Fruit fly (Drosophila melanogaster) whole organism, embryonic: Measurements from ENCODE around the gene Sec15.

Experiments used
- Aef1 ChIP-seq: fragments of 200-800 bp; sonication (Bioruptor generic); IDR thresholded peaks from 3 replicates; pipeline ENCODE4 v1.3.6; 2022; ENCODE audit warnings: missing biosample characterization, missing genetic modification characterization
- B-H1 ChIP-seq: fragments of 200-800 bp; sonication (Bioruptor generic); IDR thresholded peaks from 3 replicates; pipeline ENCODE4 v1.3.6; 2022; ENCODE audit warnings: missing biosample characterization, missing genetic modification characterization
- Blimp-1 ChIP-seq: fragments of 200-800 bp; sonication (Bioruptor generic); optimal IDR thresholded peaks from 3 replicates; lab custom pipeline; 2018; ENCODE audit warnings: missing biosample characterization, missing genetic modification characterization, mild to moderate bottlenecking, moderate library complexity, missing genetic modification reagents
- BtbVII ChIP-seq: fragments of 200-800 bp; sonication (Bioruptor generic); optimal IDR thresholded peaks from 3 replicates; lab custom pipeline; 2017; ENCODE audit warnings: missing biosample characterization, mild to moderate bottlenecking, missing genetic modification characterization
- CG10209 ChIP-seq: fragments of 200-800 bp; sonication (Bioruptor generic); optimal IDR thresholded peaks from 3 replicates; lab custom pipeline; 2017; ENCODE audit warnings: missing biosample characterization, mild to moderate bottlenecking, missing genetic modification characterization, missing genetic modification reagents
- CG10462 ChIP-seq: fragments of 200-800 bp; sonication (Bioruptor generic); optimal IDR thresholded peaks from 2 replicates; lab custom pipeline; 2016; ENCODE audit warnings: missing biosample characterization, missing genetic modification characterization
- CG11696 ChIP-seq: fragments of 200-800 bp; sonication (Bioruptor generic); IDR thresholded peaks from 2 replicates; pipeline ENCODE4 v1.3.6; 2022; ENCODE audit warnings: missing biosample characterization, missing genetic modification characterization
- CG13287 ChIP-seq: fragments of 200-800 bp; sonication (Bioruptor generic); IDR thresholded peaks from 2 replicates; pipeline ENCODE4 v1.3.6; 2022; ENCODE audit warnings: missing biosample characterization, missing genetic modification characterization; ENCODE audit not compliant: partially characterized antibody
- CG13296 ChIP-seq: fragments of 200-800 bp; sonication (Bioruptor generic); optimal IDR thresholded peaks from 3 replicates; lab custom pipeline; 2018; ENCODE audit warnings: missing biosample characterization, mild to moderate bottlenecking, missing genetic modification characterization
- CG16815 ChIP-seq: fragments of 200-800 bp; sonication (Bioruptor generic); optimal IDR thresholded peaks from 3 replicates; lab custom pipeline; 2017; ENCODE audit warnings: missing biosample characterization, mild to moderate bottlenecking, missing genetic modification characterization
- CG4328 ChIP-seq: fragments of 200-800 bp; sonication (Bioruptor generic); optimal IDR thresholded peaks from 3 replicates; lab custom pipeline; 2017; ENCODE audit warnings: missing biosample characterization, missing genetic modification reagents, missing genetic modification characterization
- CG5180 ChIP-seq: fragments of 200-800 bp; sonication (Bioruptor generic); optimal IDR thresholded peaks from 3 replicates; lab custom pipeline; 2017; ENCODE audit warnings: missing biosample characterization, missing genetic modification characterization, mild to moderate bottlenecking, moderate library complexity, missing genetic modification reagents
- CG7928 ChIP-seq: fragments of 200-800 bp; sonication (Bioruptor generic); optimal IDR thresholded peaks from 2 replicates; lab custom pipeline; 2017; ENCODE audit warnings: missing biosample characterization, mild to moderate bottlenecking, missing genetic modification characterization
- CG8290 ChIP-seq, 3 experiments: fragments of 200-800 bp; sonication (Bioruptor generic); optimal IDR thresholded peaks; 2 replicates each; lab custom pipeline; 2016 to 2019; ENCODE audit warnings: missing biosample characterization in 3 of 3, missing genetic modification characterization in 3 of 3, mild to moderate bottlenecking in 2 of 3, moderate library complexity in 1 of 3
- CG8359 ChIP-seq: fragments of 200-800 bp; sonication (Bioruptor generic); optimal IDR thresholded peaks from 2 replicates; lab custom pipeline; 2017; ENCODE audit warnings: missing biosample characterization, mild to moderate bottlenecking, missing genetic modification characterization, borderline replicate concordance
- CG8765 ChIP-seq: fragments of 200-800 bp; sonication (Bioruptor generic); IDR thresholded peaks from 2 replicates; pipeline ENCODE4 v1.3.6; 2022; ENCODE audit warnings: missing biosample characterization, missing genetic modification characterization
- CG8944 ChIP-seq: fragments of 200-800 bp; sonication (Bioruptor generic); optimal IDR thresholded peaks from 3 replicates; lab custom pipeline; 2016; ENCODE audit warnings: missing biosample characterization, missing genetic modification characterization
- Dip3 ChIP-seq: fragments of 200-800 bp; sonication (Bioruptor generic); optimal IDR thresholded peaks from 3 replicates; lab custom pipeline; 2016; ENCODE audit warnings: missing biosample characterization, missing genetic modification characterization
- Dll ChIP-seq: fragments of 200-800 bp; sonication (Bioruptor generic); IDR thresholded peaks from 4 replicates; pipeline ENCODE4 v1.3.6; 2022; ENCODE audit warnings: missing biosample characterization, missing genetic modification characterization; ENCODE audit not compliant: partially characterized antibody
- Dp ChIP-seq: fragments of 200-800 bp; sonication (Bioruptor generic); optimal IDR thresholded peaks from 2 replicates; lab custom pipeline; 2018; ENCODE audit warnings: missing biosample characterization, mild to moderate bottlenecking, missing genetic modification characterization, moderate library complexity
- H2.0 ChIP-seq: fragments of 200-800 bp; sonication (Bioruptor generic); IDR thresholded peaks from 2 replicates; pipeline ENCODE4 v1.3.6; 2022; ENCODE audit warnings: missing biosample characterization, missing genetic modification characterization
- Hr3 ChIP-seq: fragments of 200-800 bp; sonication (Bioruptor generic); optimal IDR thresholded peaks from 3 replicates; lab custom pipeline; 2016; ENCODE audit warnings: missing biosample characterization, missing genetic modification characterization
- Hsf ChIP-seq: fragments of 200-800 bp; sonication (Bioruptor generic); optimal IDR thresholded peaks from 3 replicates; lab custom pipeline; 2016; ENCODE audit warnings: missing biosample characterization, missing genetic modification characterization
- Max ChIP-seq: fragments of 200-800 bp; sonication (Bioruptor generic); optimal IDR thresholded peaks from 2 replicates; lab custom pipeline; 2016; ENCODE audit warnings: missing biosample characterization, mild to moderate bottlenecking, missing genetic modification characterization
- Neu2 ChIP-seq: fragments of 200-800 bp; sonication (Bioruptor generic); optimal IDR thresholded peaks from 3 replicates; lab custom pipeline; 2016; ENCODE audit warnings: missing biosample characterization, missing genetic modification characterization, borderline replicate concordance
- Oli ChIP-seq: fragments of 200-800 bp; sonication (Bioruptor generic); optimal IDR thresholded peaks from 2 replicates; lab custom pipeline; 2018; ENCODE audit warnings: missing biosample characterization, mild to moderate bottlenecking, missing genetic modification characterization, moderate library complexity
- Scr ChIP-seq: fragments of 200-800 bp; sonication (Bioruptor generic); IDR thresholded peaks from 2 replicates; pipeline ENCODE4 v1.3.6; 2022; ENCODE audit warnings: missing biosample characterization, missing genetic modification characterization; ENCODE audit not compliant: partially characterized antibody
- Xrp1 ChIP-seq: fragments of 200-800 bp; sonication (Bioruptor generic); IDR thresholded peaks from 2 replicates; pipeline ENCODE4 v1.3.6; 2022; ENCODE audit warnings: missing biosample characterization, missing genetic modification characterization
- amos ChIP-seq: fragments of 200-800 bp; sonication (Bioruptor generic); IDR thresholded peaks from 2 replicates; pipeline ENCODE4 v1.3.6; 2022; ENCODE audit warnings: missing biosample characterization, missing genetic modification characterization; ENCODE audit not compliant: partially characterized antibody
- br ChIP-seq: fragments of >200 bp; optimal IDR thresholded peaks from 2 replicates; lab custom pipeline; 2017
- crc ChIP-seq: fragments of 200-800 bp; sonication (Bioruptor generic); optimal IDR thresholded peaks from 2 replicates; lab custom pipeline; 2016; ENCODE audit warnings: missing biosample characterization, missing genetic modification characterization
- cwo ChIP-seq: fragments of 200-800 bp; sonication (Bioruptor generic); optimal IDR thresholded peaks from 3 replicates; lab custom pipeline; 2017; ENCODE audit warnings: missing biosample characterization, missing genetic modification characterization, mild to moderate bottlenecking, moderate library complexity, missing genetic modification reagents
- da ChIP-seq: fragments of 200-800 bp; sonication (Bioruptor generic); optimal IDR thresholded peaks from 2 replicates; lab custom pipeline; 2016; ENCODE audit warnings: missing biosample characterization, missing genetic modification characterization
- danr ChIP-seq: fragments of 200-800 bp; sonication (Bioruptor generic); IDR thresholded peaks from 2 replicates; pipeline ENCODE4 v1.3.6; 2022; ENCODE audit warnings: missing biosample characterization, missing genetic modification characterization
- dm ChIP-seq: fragments of 200-800 bp; sonication (Bioruptor generic); optimal IDR thresholded peaks from 3 replicates; lab custom pipeline; 2016; ENCODE audit warnings: missing biosample characterization, missing genetic modification characterization
- dpn ChIP-seq, 2 experiments: fragments of 200-800 bp; sonication (Bioruptor generic); optimal IDR thresholded peaks; 3 replicates each; lab custom pipeline; 2016; ENCODE audit warnings: missing biosample characterization in 2 of 2, missing genetic modification characterization in 2 of 2
- en ChIP-seq: fragments of 200-800 bp; sonication (Bioruptor generic); optimal IDR thresholded peaks from 2 replicates; lab custom pipeline; 2016; ENCODE audit warnings: missing biosample characterization, missing genetic modification characterization
- fd96Cb ChIP-seq: fragments of 200-800 bp; sonication (Bioruptor generic); optimal IDR thresholded peaks from 2 replicates; lab custom pipeline; 2018; ENCODE audit warnings: missing biosample characterization, mild to moderate bottlenecking, missing genetic modification characterization, moderate library complexity
- fu2 ChIP-seq: fragments of 200-800 bp; sonication (Bioruptor generic); optimal IDR thresholded peaks from 2 replicates; lab custom pipeline; 2016; ENCODE audit warnings: missing biosample characterization, missing genetic modification characterization
- lilli ChIP-seq: fragments of 200-800 bp; sonication (Bioruptor generic); optimal IDR thresholded peaks from 3 replicates; lab custom pipeline; 2016; ENCODE audit warnings: missing biosample characterization, missing genetic modification characterization
- mam ChIP-seq: fragments of 200-800 bp; sonication (Bioruptor generic); optimal IDR thresholded peaks from 3 replicates; lab custom pipeline; 2016; ENCODE audit warnings: missing biosample characterization, missing genetic modification characterization
- mld ChIP-seq: fragments of 200-800 bp; sonication (Bioruptor generic); IDR thresholded peaks from 3 replicates; pipeline ENCODE4 v1.3.6; 2022; ENCODE audit warnings: missing biosample characterization, missing genetic modification characterization; ENCODE audit not compliant: partially characterized antibody
- pho ChIP-seq: fragments of 200-800 bp; sonication (Bioruptor generic); optimal IDR thresholded peaks from 2 replicates; lab custom pipeline; 2016; ENCODE audit warnings: missing biosample characterization, missing genetic modification characterization
- prd ChIP-seq, 3 experiments: fragments of >200 bp in 2 of 3; fragments of 200-800 bp in 1 of 3; sonication (Bioruptor generic) in 1 of 3; optimal IDR thresholded peaks in 2 of 3; IDR thresholded peaks in 1 of 3; 2 replicates in 2 of 3; 3 replicates in 1 of 3; pipeline versions ENCODE4 v1.3.6 to Lab custom; 2017 to 2022; ENCODE audit warnings: missing biosample characterization in 1 of 3, missing genetic modification characterization in 1 of 3
- ssp ChIP-seq: fragments of 200-800 bp; sonication (Bioruptor generic); IDR thresholded peaks from 2 replicates; pipeline ENCODE4 v1.3.6; 2022; ENCODE audit warnings: missing biosample characterization, missing genetic modification characterization
- stwl ChIP-seq: fragments of 200-800 bp; sonication (Bioruptor generic); optimal IDR thresholded peaks from 3 replicates; lab custom pipeline; 2018; ENCODE audit warnings: missing biosample characterization, mild to moderate bottlenecking, missing genetic modification characterization, moderate library complexity
- sug ChIP-seq: fragments of 200-800 bp; optimal IDR thresholded peaks from 2 replicates; lab custom pipeline; 2019; ENCODE audit warnings: missing biosample characterization, mild to moderate bottlenecking, missing genetic modification characterization, moderate library complexity
- unc-4 ChIP-seq: fragments of 200-800 bp; sonication (Bioruptor generic); IDR thresholded peaks from 2 replicates; pipeline ENCODE4 v1.3.6; 2022; ENCODE audit warnings: missing biosample characterization, missing genetic modification characterization; ENCODE audit not compliant: partially characterized antibody
- vnd ChIP-seq: fragments of 200-800 bp; sonication (Bioruptor generic); IDR thresholded peaks from 3 replicates; pipeline ENCODE4 v1.3.6; 2022; ENCODE audit warnings: missing biosample characterization, missing genetic modification characterization; ENCODE audit not compliant: partially characterized antibody

The Sec15 gene

dm6 chr3R:21118784-21119183 is 11.0 kb upstream of the Sec15 start, which contains the start of gene Bdbt (continued):
- no peak for TF ChIP-seq CG10462 (GFP tag; lab: Kevin White, UChicago)
- TF ChIP-seq stwl (tag; lab: Kevin White, UChicago): peak; percentile 46
- TF ChIP-seq crc: no peak
- TF ChIP-seq B-H1 (GFP tag; lab: Robert Waterston, UW): 0 out of 3 replicates have a peak, but pooled peaks have one; percentile 20
- TF ChIP-seq CG7928: no peak
- TF ChIP-seq CG13287: peak; percentile 79
- no peak for TF ChIP-seq CG5180 (GFP tag; lab: Kevin White, UChicago)
- TF ChIP-seq CG10209: no peak
- peak; percentile 65 for TF ChIP-seq lilli (GFP tag; lab: Kevin White, UChicago)
- TF ChIP-seq br (lab: Kevin White, UChicago): no peak
- TF ChIP-seq mld (GFP tag; lab: Robert Waterston, UW): peak; percentile 83
- peak; percentile 1 for TF ChIP-seq CG16815 (GFP tag; lab: Kevin White, UChicago)
- peak; percentile 34 for TF ChIP-seq dm
- TF ChIP-seq BtbVII (GFP tag; lab: Kevin White, UChicago): no peak
- TF ChIP-seq Neu2: no peak
- TF ChIP-seq Oli (tag; lab: Kevin White, UChicago): no peak
- TF ChIP-seq Xrp1: no peak
- peak; percentile 15 for TF ChIP-seq CG13296
- peak; percentile 60; the same call in 3 of the 4 replicates for TF ChIP-seq Dll
- peak; percentile 68; the same call in 1 of the 2 replicates for TF ChIP-seq Scr (GFP tag; lab: Robert Waterston, UW)
- TF ChIP-seq amos (GFP tag; lab: Robert Waterston, UW): peak; percentile 68
- no peak for TF ChIP-seq CG8290 (GFP tag; optimal IDR thresholded peaks at IDR 0.05; lab: Kevin White, UChicago)
- no peak for TF ChIP-seq CG8290 (tag; optimal IDR thresholded peaks at IDR 0.05; lab: Kevin White, UChicago)
- peak; percentile 6 for TF ChIP-seq CG8944
- TF ChIP-seq mam (GFP tag; lab: Kevin White, UChicago): peak; percentile 39
- TF ChIP-seq Dp (GFP tag; lab: Kevin White, UChicago): peak; percentile 39
- peak; percentile 11; the same call in 1 of the 2 replicates for TF ChIP-seq H2.0
- peak; percentile 27 for TF ChIP-seq sug (tag; lab: Kevin White, UChicago)
- no peak for TF ChIP-seq Blimp-1 (GFP tag; lab: Kevin White, UChicago)
- peak; percentile 33 for TF ChIP-seq Hsf (GFP tag; lab: Kevin White, UChicago)
- TF ChIP-seq CG11696 (GFP tag; lab: Robert Waterston, UW): no peak
- TF ChIP-seq da (GFP tag; lab: Kevin White, UChicago): no peak
- TF ChIP-seq fd96Cb (tag; lab: Kevin White, UChicago): peak; percentile 21
- no peak for TF ChIP-seq prd (optimal IDR thresholded peaks at IDR 0.05; lab: Kevin White, UChicago)
- TF ChIP-seq prd (GFP tag; IDR thresholded peaks at IDR 0.05; lab: Robert Waterston, UW): peak; percentile 14; the same call in 1 of the 3 replicates
- peak; percentile 53 for TF ChIP-seq unc-4 (GFP tag; lab: Robert Waterston, UW)
- peak; percentile 95 for TF ChIP-seq ssp (GFP tag; lab: Robert Waterston, UW)
- TF ChIP-seq Hr3 (GFP tag; lab: Kevin White, UChicago): peak; percentile 28
- TF ChIP-seq Dip3 (GFP tag; lab: Kevin White, UChicago): peak; percentile 55
- TF ChIP-seq pho (GFP tag; lab: Kevin White, UChicago): peak; percentile 38
- TF ChIP-seq Aef1 (GFP tag; lab: Robert Waterston, UW): peak; percentile 40; the same call in 2 of the 3 replicates
- TF ChIP-seq CG8359: no peak
- peak; percentile 10 for TF ChIP-seq cwo (GFP tag; lab: Kevin White, UChicago)
- TF ChIP-seq en: no peak
- TF ChIP-seq Max (GFP tag; lab: Kevin White, UChicago): peak; percentile 62
- peak; percentile 50 to 56 for TF ChIP-seq dpn (GFP tag; optimal IDR thresholded peaks at IDR 0.05; lab: Kevin White, UChicago)
- TF ChIP-seq danr (GFP tag; lab: Robert Waterston, UW): no peak
- no peak for TF ChIP-seq CG4328 (GFP tag; lab: Kevin White, UChicago)
- TF ChIP-seq vnd (GFP tag; lab: Robert Waterston, UW): peak; percentile 84
- no peak for TF ChIP-seq CG8765 (GFP tag; lab: Robert Waterston, UW)
- TF ChIP-seq fu2 (GFP tag; lab: Kevin White, UChicago): peak; percentile 40
